Fruit fly (Drosophila melanogaster): ENCODE data around the gene Ets65A.
A peak's percentile ranks its signal among the peaks of the same experiment; 100 is the strongest.

Ets65A gene

DNA sequence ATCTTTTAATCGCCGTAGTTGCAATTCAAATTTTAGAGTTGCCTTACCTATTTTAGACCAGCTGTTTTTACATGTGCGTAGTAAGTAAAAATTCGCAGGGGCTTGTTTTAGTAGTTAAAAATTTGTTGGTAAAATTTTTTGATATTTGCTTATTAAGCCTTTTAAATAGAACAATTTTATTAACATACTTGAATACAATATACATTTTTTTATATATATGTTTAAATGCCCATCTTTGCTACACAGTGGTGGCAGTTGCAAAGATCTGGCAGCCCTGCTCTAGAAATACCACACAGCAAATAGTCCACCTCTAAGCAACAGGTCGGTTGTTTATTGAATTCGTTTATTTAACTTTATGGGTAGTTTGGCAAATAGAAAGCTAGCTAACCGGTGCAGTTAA is 2.7 kb upstream of the Ets65A start, which contains the start of the genes CG10467 and loj (continued):
- TF ChIP-seq peb (GFP tag; IDR thresholded peaks at IDR 0.05) (peak; percentile 92), chn (GFP tag; optimal IDR thresholded peaks at IDR 0.05) (peak; percentile 91), al (GFP tag; IDR thresholded peaks at IDR 0.05) (peak; percentile 98), CG10274 (GFP tag; optimal IDR thresholded peaks at IDR 0.05) (peak; percentile 64), CG7271 (tag; optimal IDR thresholded peaks at IDR 0.05) (peak; percentile 94), CG8359 (GFP tag; optimal IDR thresholded peaks at IDR 0.05; ENCODE audit: borderline replicate concordance) (peak; percentile 67), pzg (GFP tag; optimal IDR thresholded peaks at IDR 0.05) (peak; percentile 63), eyg (GFP tag; optimal IDR thresholded peaks at IDR 0.05) (no peak), Ptx1 (GFP tag; IDR thresholded peaks at IDR 0.05) (peak; percentile 99), Pdp1 (GFP tag; optimal IDR thresholded peaks at IDR 0.05) (peak; percentile 75 to 90), zen (tag; optimal IDR thresholded peaks at IDR 0.05) (peak; percentile 98), CG15514 (GFP tag; optimal IDR thresholded peaks at IDR 0.05) (peak; percentile 84), CG5245 (GFP tag; optimal IDR thresholded peaks at IDR 0.05) (peak; percentile 93), Rfx (GFP tag; IDR thresholded peaks at IDR 0.05) (peak; percentile 99), CG6689 (GFP tag; IDR thresholded peaks at IDR 0.05) (peak; percentile 96), dati (GFP tag; IDR thresholded peaks at IDR 0.05) (peak; percentile 80), Scr (GFP tag; IDR thresholded peaks at IDR 0.05; ENCODE audit: partially characterized antibody) (peak; percentile 84), CG6765 (GFP tag; optimal IDR thresholded peaks at IDR 0.05) (peak; percentile 74), cas (GFP tag; IDR thresholded peaks at IDR 0.05) (peak; percentile 94), Poxn (GFP tag; IDR thresholded peaks at IDR 0.05) (peak; percentile 93), corto (GFP tag; optimal IDR thresholded peaks at IDR 0.05) (no peak), CG15011 (GFP tag; optimal IDR thresholded peaks at IDR 0.05) (peak; percentile 81), cg (GFP tag; optimal IDR thresholded peaks at IDR 0.05) (no peak), Hey (tag; optimal IDR thresholded peaks at IDR 0.05) (peak; percentile 61), slbo (GFP tag; IDR thresholded peaks at IDR 0.05) (peak; percentile 99), wek (GFP tag; optimal IDR thresholded peaks at IDR 0.05) (no peak), CG14965 (GFP tag; optimal IDR thresholded peaks at IDR 0.05; ENCODE audit: borderline replicate concordance) (no peak), CrebB (tag; optimal IDR thresholded peaks at IDR 0.05) (peak; percentile 78), fu2 (GFP tag; optimal IDR thresholded peaks at IDR 0.05) (peak; percentile 76), Atf6 (GFP tag; IDR thresholded peaks at IDR 0.05) (peak; percentile 93), Doc3 (GFP tag; IDR thresholded peaks at IDR 0.05; ENCODE audit: partially characterized antibody) (peak; percentile 50; the same call in 2 of the 3 replicates), ind (GFP tag; optimal IDR thresholded peaks at IDR 0.05) (peak; percentile 98), ken (GFP tag; IDR thresholded peaks at IDR 0.05) (peak; percentile 97), hb (GFP tag; IDR thresholded peaks at IDR 0.05; ENCODE audit: partially characterized antibody) (peak; percentile 46), Lim3 (GFP tag; IDR thresholded peaks at IDR 0.05) (peak; percentile 86; the same call in 1 of the 2 replicates), CG5180 (GFP tag; optimal IDR thresholded peaks at IDR 0.05) (peak; percentile 67), Antp (GFP tag; optimal IDR thresholded peaks at IDR 0.05) (peak; percentile 73), ac (GFP tag; optimal IDR thresholded peaks at IDR 0.05) (peak; percentile 72), CG10543 (GFP tag; optimal IDR thresholded peaks at IDR 0.05) (peak; percentile 91), run (tag; optimal IDR thresholded peaks at IDR 0.05) (peak; percentile 77), CHES-1-like (GFP tag; optimal IDR thresholded peaks at IDR 0.05) (peak; percentile 73), Dek (tag; optimal IDR thresholded peaks at IDR 0.05) (peak; percentile 93), CG1233 (GFP tag; optimal IDR thresholded peaks at IDR 0.05) (peak; percentile 93), hkb (optimal IDR thresholded peaks at IDR 0.05) (no peak), hkb (GFP tag; IDR thresholded peaks at IDR 0.05) (peak; percentile 90), CG3847 (GFP tag; IDR thresholded peaks at IDR 0.05) (peak; percentile 98), Sox100B (GFP tag; optimal IDR thresholded peaks at IDR 0.05) (peak; percentile 88), Vsx1 (GFP tag; optimal IDR thresholded peaks at IDR 0.05) (peak; percentile 73), CG17361 (GFP tag; IDR thresholded peaks at IDR 0.05) (peak; percentile 93), CG4707 (GFP tag; optimal IDR thresholded peaks at IDR 0.05) (peak; percentile 73), Xrp1 (GFP tag; IDR thresholded peaks at IDR 0.05) (peak; percentile 97)
